Fruit fly (Drosophila melanogaster) whole organism, embryonic: ENCODE data around the gene Reepl1.

Source experiments
- Atf6 ChIP-seq: fragments of 200-800 bp; sonication (Bioruptor generic); IDR thresholded peaks from 2 replicates; pipeline ENCODE4 v1.3.6; 2022; ENCODE audit warnings: missing biosample characterization, missing genetic modification characterization
- Awh ChIP-seq: fragments of 200-800 bp; sonication (Bioruptor generic); IDR thresholded peaks from 2 replicates; pipeline ENCODE4, ENCODE4 v1.3.6; 2022; ENCODE audit warnings: missing biosample characterization, missing genetic modification characterization
- Bgb ChIP-seq: fragments of 200-800 bp; sonication (Bioruptor generic); IDR thresholded peaks from 2 replicates; pipeline ENCODE4 v1.3.6; 2022; ENCODE audit warnings: missing biosample characterization, missing genetic modification characterization; ENCODE audit not compliant: partially characterized antibody
- CG10431 ChIP-seq: fragments of 200-800 bp; sonication (Bioruptor generic); optimal IDR thresholded peaks from 3 replicates; lab custom pipeline; 2018; ENCODE audit warnings: missing biosample characterization, mild to moderate bottlenecking, missing genetic modification characterization
- CG10979 ChIP-seq: fragments of 200-800 bp; sonication (Bioruptor generic); optimal IDR thresholded peaks from 2 replicates; lab custom pipeline; 2018; ENCODE audit warnings: missing biosample characterization, mild to moderate bottlenecking, missing genetic modification characterization, moderate library complexity
- CG11093 ChIP-seq: fragments of 200-800 bp; sonication (Bioruptor generic); IDR thresholded peaks from 3 replicates; pipeline ENCODE4 v1.3.6; 2022; ENCODE audit warnings: missing biosample characterization, missing genetic modification characterization
- CG11504 ChIP-seq: fragments of 200-800 bp; sonication (Bioruptor generic); optimal IDR thresholded peaks from 3 replicates; lab custom pipeline; 2019; ENCODE audit warnings: missing biosample characterization, mild to moderate bottlenecking, missing genetic modification characterization, moderate library complexity
- CG13424 ChIP-seq: fragments of 200-800 bp; sonication (Bioruptor generic); optimal IDR thresholded peaks from 2 replicates; lab custom pipeline; 2019; ENCODE audit warnings: missing biosample characterization, mild to moderate bottlenecking, missing genetic modification characterization, moderate library complexity
- CG1603 ChIP-seq: fragments of 200-800 bp; sonication (Bioruptor generic); optimal IDR thresholded peaks from 2 replicates; lab custom pipeline; 2019; ENCODE audit warnings: missing biosample characterization, mild to moderate bottlenecking, missing genetic modification characterization, moderate library complexity
- CG17568 ChIP-seq: fragments of 200-800 bp; sonication (Bioruptor generic); optimal IDR thresholded peaks from 2 replicates; lab custom pipeline; 2018; ENCODE audit warnings: missing biosample characterization, mild to moderate bottlenecking, missing genetic modification characterization, moderate library complexity
- CG18011 ChIP-seq: fragments of 200-800 bp; sonication (Bioruptor generic); optimal IDR thresholded peaks from 2 replicates; lab custom pipeline; 2017; ENCODE audit warnings: missing biosample characterization, missing genetic modification characterization, mild to moderate bottlenecking, moderate library complexity, missing genotype
- CG34422 ChIP-seq: fragments of 200-800 bp; sonication (Bioruptor generic); IDR thresholded peaks from 3 replicates; pipeline ENCODE4 v1.3.6; 2022; ENCODE audit warnings: missing biosample characterization, missing genetic modification characterization
- CG3838 ChIP-seq: fragments of 200-800 bp; sonication (Bioruptor generic); optimal IDR thresholded peaks from 3 replicates; lab custom pipeline; 2016; ENCODE audit warnings: missing biosample characterization, missing genetic modification characterization
- CG4820 ChIP-seq: fragments of 200-800 bp; sonication (Bioruptor generic); optimal IDR thresholded peaks from 3 replicates; lab custom pipeline; 2016; ENCODE audit warnings: missing biosample characterization, missing genetic modification characterization
- CG5953 ChIP-seq: fragments of 200-800 bp; sonication (Bioruptor generic); IDR thresholded peaks from 2 replicates; pipeline ENCODE4 v1.3.6; 2022; ENCODE audit warnings: missing biosample characterization, missing genetic modification characterization
- CG6654 ChIP-seq: fragments of 200-800 bp; sonication (Bioruptor generic); optimal IDR thresholded peaks from 2 replicates; lab custom pipeline; 2017; ENCODE audit warnings: missing biosample characterization, mild to moderate bottlenecking, missing genetic modification characterization
- CG6765 ChIP-seq: fragments of 200-800 bp; sonication (Bioruptor generic); optimal IDR thresholded peaks from 3 replicates; lab custom pipeline; 2017; ENCODE audit warnings: missing biosample characterization, mild to moderate bottlenecking, missing genetic modification characterization
- CG8478 ChIP-seq: fragments of >200 bp; optimal IDR thresholded peaks from 2 replicates; lab custom pipeline; 2018
- CG8765 ChIP-seq: fragments of 200-800 bp; sonication (Bioruptor generic); IDR thresholded peaks from 2 replicates; pipeline ENCODE4 v1.3.6; 2022; ENCODE audit warnings: missing biosample characterization, missing genetic modification characterization
- CG9215 ChIP-seq: fragments of 200-800 bp; sonication (Bioruptor generic); IDR thresholded peaks from 2 replicates; pipeline ENCODE4 v1.3.6; 2022; ENCODE audit warnings: missing biosample characterization, missing genetic modification characterization
- CG9437 ChIP-seq: fragments of 200-800 bp; sonication (Bioruptor generic); optimal IDR thresholded peaks from 2 replicates; lab custom pipeline; 2018; ENCODE audit warnings: missing biosample characterization, mild to moderate bottlenecking, missing genetic modification characterization
- D19B ChIP-seq: fragments of 200-800 bp; sonication (Bioruptor generic); optimal IDR thresholded peaks from 2 replicates; lab custom pipeline; 2017; ENCODE audit warnings: missing biosample characterization, mild to moderate bottlenecking, missing genetic modification characterization
- Dip3 ChIP-seq: fragments of 200-800 bp; sonication (Bioruptor generic); optimal IDR thresholded peaks from 3 replicates; lab custom pipeline; 2016; ENCODE audit warnings: missing biosample characterization, missing genetic modification characterization
- Doc3 ChIP-seq: fragments of 200-800 bp; sonication (Bioruptor generic); IDR thresholded peaks from 3 replicates; pipeline ENCODE4 v1.3.6; 2022; ENCODE audit warnings: missing biosample characterization, missing genetic modification characterization; ENCODE audit not compliant: partially characterized antibody
- Dref ChIP-seq: fragments of 200-800 bp; sonication (Bioruptor generic); IDR thresholded peaks from 2 replicates; pipeline ENCODE4 v1.3.6; 2022; ENCODE audit warnings: missing biosample characterization, missing genetic modification characterization
- Fer2 ChIP-seq: fragments of 200-800 bp; sonication (Bioruptor generic); optimal IDR thresholded peaks from 2 replicates; lab custom pipeline; 2018; ENCODE audit warnings: missing biosample characterization, mild to moderate bottlenecking, missing genetic modification characterization, moderate library complexity
- H2.0 ChIP-seq: fragments of 200-800 bp; sonication (Bioruptor generic); IDR thresholded peaks from 2 replicates; pipeline ENCODE4 v1.3.6; 2022; ENCODE audit warnings: missing biosample characterization, missing genetic modification characterization
- HLH4C ChIP-seq: fragments of 200-800 bp; sonication (Bioruptor generic); IDR thresholded peaks from 3 replicates; pipeline ENCODE4 v1.3.6; 2022; ENCODE audit warnings: missing biosample characterization, missing genetic modification characterization; ENCODE audit not compliant: partially characterized antibody
- MBD-R2 ChIP-seq: fragments of 200-800 bp; sonication (Bioruptor generic); IDR thresholded peaks from 2 replicates; pipeline ENCODE4 v1.3.6; 2022; ENCODE audit warnings: missing biosample characterization, missing genetic modification characterization
- MTF-1 ChIP-seq: fragments of 200-800 bp; sonication (Bioruptor generic); optimal IDR thresholded peaks from 2 replicates; lab custom pipeline; 2018; ENCODE audit warnings: missing biosample characterization, mild to moderate bottlenecking, missing genetic modification characterization, borderline replicate concordance
- Max ChIP-seq: fragments of 200-800 bp; sonication (Bioruptor generic); optimal IDR thresholded peaks from 2 replicates; lab custom pipeline; 2016; ENCODE audit warnings: missing biosample characterization, mild to moderate bottlenecking, missing genetic modification characterization
- Myb ChIP-seq: fragments of 200-800 bp; sonication (Bioruptor generic); optimal IDR thresholded peaks from 2 replicates; lab custom pipeline; 2016; ENCODE audit warnings: missing biosample characterization, missing genetic modification characterization
- Ssrp ChIP-seq: fragments of 200-800 bp; sonication (Bioruptor generic); optimal IDR thresholded peaks from 2 replicates; lab custom pipeline; 2018; ENCODE audit warnings: missing biosample characterization, mild to moderate bottlenecking, missing genetic modification characterization, moderate library complexity
- bbx ChIP-seq: fragments of 200-800 bp; sonication (Bioruptor generic); IDR thresholded peaks from 2 replicates; pipeline ENCODE4 v1.3.6; 2022; ENCODE audit warnings: missing biosample characterization, missing genetic modification characterization; ENCODE audit not compliant: partially characterized antibody
- br ChIP-seq: fragments of >200 bp; optimal IDR thresholded peaks from 2 replicates; lab custom pipeline; 2017
- chm ChIP-seq: fragments of 200-800 bp; sonication (Bioruptor generic); IDR thresholded peaks from 2 replicates; pipeline ENCODE4 v1.3.6; 2022; ENCODE audit warnings: missing biosample characterization, missing genetic modification characterization
- chn ChIP-seq: fragments of 200-800 bp; sonication (Bioruptor generic); optimal IDR thresholded peaks from 2 replicates; lab custom pipeline; 2016; ENCODE audit warnings: missing biosample characterization, missing genetic modification characterization
- corto ChIP-seq: fragments of 200-800 bp; sonication (Bioruptor generic); optimal IDR thresholded peaks from 2 replicates; lab custom pipeline; 2016; ENCODE audit warnings: missing biosample characterization, mild to moderate bottlenecking, missing genetic modification characterization, moderate library complexity
- dan ChIP-seq: fragments of 200-800 bp; sonication (Bioruptor generic); IDR thresholded peaks from 2 replicates; pipeline ENCODE4 v1.3.6; 2022; ENCODE audit warnings: missing biosample characterization, missing genetic modification characterization
- dimm ChIP-seq: fragments of 200-800 bp; sonication (Bioruptor generic); IDR thresholded peaks from 2 replicates; pipeline ENCODE4 v1.3.6; 2022; ENCODE audit warnings: missing biosample characterization, missing genetic modification characterization
- dm ChIP-seq: fragments of 200-800 bp; sonication (Bioruptor generic); optimal IDR thresholded peaks from 3 replicates; lab custom pipeline; 2016; ENCODE audit warnings: missing biosample characterization, missing genetic modification characterization
- gcm2 ChIP-seq: fragments of 200-800 bp; sonication (Bioruptor generic); optimal IDR thresholded peaks from 2 replicates; lab custom pipeline; 2016; ENCODE audit warnings: missing biosample characterization, missing genetic modification characterization
- gsb ChIP-seq: fragments of 200-800 bp; sonication (Bioruptor generic); IDR thresholded peaks from 2 replicates; pipeline ENCODE4 v1.3.6; 2022; ENCODE audit warnings: missing biosample characterization, missing genetic modification characterization
- hb ChIP-seq: fragments of 200-800 bp; sonication (Bioruptor generic); IDR thresholded peaks from 3 replicates; pipeline ENCODE4 v1.3.6; 2022; ENCODE audit warnings: missing biosample characterization, missing genetic modification characterization; ENCODE audit not compliant: partially characterized antibody
- insv ChIP-seq, 2 experiments: fragments of 200-800 bp; sonication (Bioruptor generic); optimal IDR thresholded peaks; 3 replicates each; lab custom pipeline; 2016 to 2018; ENCODE audit warnings: missing biosample characterization in 2 of 2, missing genetic modification characterization in 2 of 2
- onecut ChIP-seq: fragments of 200-800 bp; sonication (Bioruptor generic); IDR thresholded peaks from 2 replicates; pipeline ENCODE4 v1.3.6; 2022; ENCODE audit warnings: missing biosample characterization, missing genetic modification characterization
- schlank ChIP-seq: fragments of 200-800 bp; sonication (Bioruptor generic); optimal IDR thresholded peaks from 2 replicates; lab custom pipeline; 2018; ENCODE audit warnings: missing biosample characterization, mild to moderate bottlenecking, missing genetic modification characterization
- sug ChIP-seq: fragments of 200-800 bp; optimal IDR thresholded peaks from 2 replicates; lab custom pipeline; 2019; ENCODE audit warnings: missing biosample characterization, mild to moderate bottlenecking, missing genetic modification characterization, moderate library complexity
- tio ChIP-seq: fragments of 200-800 bp; sonication (Bioruptor generic); optimal IDR thresholded peaks from 2 replicates; lab custom pipeline; 2017; ENCODE audit warnings: missing biosample characterization, missing genetic modification characterization, inconsistent platforms
- tll ChIP-seq, 2 experiments: fragments of 200-800 bp in 1 of 2; fragments of >200 bp in 1 of 2; sonication (Bioruptor generic) in 1 of 2; optimal IDR thresholded peaks; 2 replicates each; lab custom pipeline; 2017 to 2019; ENCODE audit warnings: missing biosample characterization in 2 of 2, missing genetic modification characterization in 2 of 2, mild to moderate bottlenecking in 1 of 2, moderate library complexity in 1 of 2
- twi ChIP-seq: fragments of 200-800 bp; optimal IDR thresholded peaks from 2 replicates; lab custom pipeline; 2019; ENCODE audit warnings: missing biosample characterization, mild to moderate bottlenecking, missing genetic modification characterization, moderate library complexity
- wdn ChIP-seq: fragments of 200-800 bp; sonication (Bioruptor generic); IDR thresholded peaks from 2 replicates; pipeline ENCODE4 v1.3.6; 2022; ENCODE audit warnings: missing biosample characterization, missing genetic modification characterization

Gene Reepl1

DNA sequence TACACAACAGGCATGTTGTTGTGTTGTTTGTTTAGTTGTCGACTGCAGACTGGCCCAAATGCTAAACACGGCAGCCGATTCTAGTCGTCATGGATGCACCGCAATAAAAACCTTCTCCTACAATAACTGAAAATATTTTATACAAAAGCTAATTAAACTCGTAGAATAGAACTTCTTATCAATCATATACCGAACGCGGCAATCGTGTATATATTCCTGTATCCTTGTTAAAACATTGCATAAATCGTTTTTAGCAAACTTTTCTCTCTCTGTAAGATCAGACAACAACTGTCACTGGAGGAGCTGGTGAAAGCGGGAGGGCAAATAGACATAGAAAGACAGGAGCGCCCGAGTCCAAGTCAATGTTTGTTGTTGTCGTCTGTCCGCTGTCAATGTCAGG, 23.8 kb upstream of the Reepl1 start (continued):
- TF ChIP-seq Dip3 (GFP tag; lab: Kevin White, UChicago) (no peak), chn (GFP tag; lab: Kevin White, UChicago) (peak; percentile 27), onecut (GFP tag; lab: Robert Waterston, UW) (0 out of 2 replicates have a peak, but pooled peaks have one; percentile 24), CG8478 (lab: Kevin White, UChicago) (no peak), hb (GFP tag; lab: Robert Waterston, UW) (no peak), chm (GFP tag; lab: Robert Waterston, UW) (0 out of 2 replicates have a peak, but pooled peaks have one; percentile 14), bbx (GFP tag; lab: Robert Waterston, UW) (no peak), sug (tag; lab: Kevin White, UChicago) (no peak), CG13424 (peak; percentile 24), corto (GFP tag; lab: Kevin White, UChicago) (no peak), tll (GFP tag; optimal IDR thresholded peaks at IDR 0.05; lab: Kevin White, UChicago) (no peak), CG3838 (GFP tag; lab: Kevin White, UChicago) (peak; percentile 43), CG8765 (GFP tag; lab: Robert Waterston, UW) (no peak), CG11504 (tag; lab: Kevin White, UChicago) (peak; percentile 57), CG10979 (peak; percentile 70), CG9437 (GFP tag; lab: Kevin White, UChicago) (no peak), Atf6 (GFP tag; lab: Robert Waterston, UW) (no peak), gcm2 (no peak), Fer2 (tag; lab: Kevin White, UChicago) (no peak), Dref (no peak), MTF-1 (GFP tag; lab: Kevin White, UChicago) (peak; percentile 30), dm (GFP tag; lab: Kevin White, UChicago) (no peak), Awh (GFP tag; lab: Robert Waterston, UW) (no peak), schlank (tag; lab: Kevin White, UChicago) (no peak), wdn (GFP tag; lab: Robert Waterston, UW) (no peak), Ssrp (tag; lab: Kevin White, UChicago) (peak; percentile 47), CG5953 (GFP tag; lab: Robert Waterston, UW) (no peak), CG4820 (GFP tag; lab: Kevin White, UChicago) (peak; percentile 56), MBD-R2 (GFP tag; lab: Robert Waterston, UW) (no peak), CG1603 (tag; lab: Kevin White, UChicago) (peak; percentile 67), HLH4C (no peak), D19B (GFP tag; lab: Kevin White, UChicago) (no peak), Myb (peak; percentile 7), gsb (GFP tag; lab: Robert Waterston, UW) (no peak), CG6654 (GFP tag; lab: Kevin White, UChicago) (no peak), CG17568 (GFP tag; lab: Kevin White, UChicago) (no peak), Max (GFP tag; lab: Kevin White, UChicago) (peak; percentile 15), dan (no peak), CG10431 (GFP tag; lab: Kevin White, UChicago) (no peak), Bgb (GFP tag; lab: Robert Waterston, UW) (no peak), tio (GFP tag; lab: Kevin White, UChicago) (no peak), CG11093 (no peak), Doc3 (no peak), br (lab: Kevin White, UChicago) (no peak), CG18011 (GFP tag; lab: Kevin White, UChicago) (no peak), dimm (GFP tag; lab: Robert Waterston, UW) (no peak), CG6765 (GFP tag; lab: Kevin White, UChicago) (no peak), twi (tag; lab: Kevin White, UChicago) (no peak), CG34422 (no peak), H2.0 (GFP tag; lab: Robert Waterston, UW) (no peak), insv (GFP tag; optimal IDR thresholded peaks at IDR 0.05; lab: Kevin White, UChicago) (no peak), CG9215 (GFP tag; lab: Robert Waterston, UW) (0 out of 2 replicates have a peak, but pooled peaks have one; percentile 16)
